Fruit fly (Drosophila melanogaster) whole organism, adult: ENCODE measurements around the gene Nubp1.

Experiments
- bab1 ChIP-seq: fragments of 200-800 bp; sonication (Bioruptor generic); optimal IDR thresholded peaks from 3 replicates; lab custom pipeline; 2019; ENCODE audit warnings: missing biosample characterization, mild to moderate bottlenecking, missing genetic modification characterization, moderate library complexity
- cnc ChIP-seq, 2 experiments: fragments of >200 bp; optimal IDR thresholded peaks; 2 replicates each; lab custom pipeline; 2017
- kay ChIP-seq: fragments of 200-800 bp; sonication (Bioruptor generic); peaks from one replicate; lab custom pipeline; 2016; ENCODE audit warnings: missing biosample characterization, missing genetic modification characterization, borderline replicate concordance
- ovo ChIP-seq: fragments of 200-800 bp; sonication (Bioruptor generic); optimal IDR thresholded peaks from 2 replicates; lab custom pipeline; 2016; ENCODE audit warnings: missing biosample characterization, missing genetic modification characterization
- tj ChIP-seq: fragments of 200-800 bp; sonication (Bioruptor generic); optimal IDR thresholded peaks from 3 replicates; lab custom pipeline; 2017; ENCODE audit warnings: missing biosample characterization, mild to moderate bottlenecking, missing genetic modification characterization, moderate library complexity
- toe ChIP-seq: fragments of 200-800 bp; sonication (Bioruptor generic); optimal IDR thresholded peaks from 2 replicates; lab custom pipeline; 2016; ENCODE audit warnings: missing biosample characterization, missing genetic modification characterization

- TF ChIP-seq toe (GFP tag; lab: Kevin White, UChicago), result no peak
- TF ChIP-seq kay, result no peak
- TF ChIP-seq ovo, result no peak
- TF ChIP-seq bab1 (GFP tag; lab: Kevin White, UChicago), result no peak
- TF ChIP-seq cnc (optimal IDR thresholded peaks at IDR 0.05; lab: Kevin White, UChicago), result no peak
- no peak for TF ChIP-seq tj (GFP tag; lab: Kevin White, UChicago)
These were observed 33.9 kb downstream of the Nubp1 start, which contains the start of gene Mhc for dm6 chr2L:16766070-16766752.
